Worm (Caenorhabditis elegans) whole organism, young adult: ENCODE results near the gene T02H6.7.

Experiments used
- D2030.7 ChIP-seq: fragments of 200-800 bp; sonication (Bioruptor generic); IDR thresholded peaks from 2 replicates; pipeline ENCODE4 v1.3.6; 2022; ENCODE audit warnings: missing genetic modification reagents, missing genetic modification characterization, missing compliant biosample characterization
- F57A8.1 ChIP-seq: fragments of 200-800 bp; sonication (Bioruptor generic); optimal IDR thresholded peaks from 2 replicates; lab custom pipeline; 2018; ENCODE audit warnings: mild to moderate bottlenecking, missing genetic modification characterization, moderate library complexity, missing compliant biosample characterization
- ama-1 ChIP-seq, 3 experiments: fragments of 150-350 bp in 1 of 3; sonication (generic microtip) in 2 of 3; optimal IDR thresholded peaks; 2 replicates each; lab custom pipeline; 2014 to 2018; ENCODE audit warnings: missing biosample characterization in 2 of 3, missing genetic modification characterization in 2 of 3, missing genetic modification reagents in 2 of 3
- die-1 ChIP-seq: sonication (generic microtip); optimal IDR thresholded peaks from 2 replicates; lab custom pipeline; 2016; ENCODE audit warnings: missing genotype, mild to moderate bottlenecking, missing genetic modification characterization, missing compliant biosample characterization
- ets-4 ChIP-seq: fragments of 200-800 bp; sonication (Bioruptor generic); optimal IDR thresholded peaks from 2 replicates; lab custom pipeline; 2018; ENCODE audit warnings: mild to moderate bottlenecking, missing genetic modification characterization, missing compliant biosample characterization
- lin-40 ChIP-seq: sonication (generic microtip); optimal IDR thresholded peaks from 2 replicates; lab custom pipeline; 2016; ENCODE audit warnings: missing genetic modification characterization, mild to moderate bottlenecking, missing compliant biosample characterization, missing genotype, missing genetic modification reagents
- snpc-3.4 ChIP-seq: sonication (generic microtip); optimal IDR thresholded peaks from 2 replicates; lab custom pipeline; 2017; ENCODE audit warnings: missing genetic modification characterization, mild to moderate bottlenecking, missing compliant biosample characterization, antibody characterized with exemption, moderate library complexity, missing genotype, missing genetic modification reagents
- somi-1 ChIP-seq: fragments of 200-800 bp; sonication (Bioruptor generic); optimal IDR thresholded peaks from 2 replicates; lab custom pipeline; 2018; ENCODE audit warnings: mild to moderate bottlenecking, missing genetic modification characterization, missing compliant biosample characterization
- ztf-26 ChIP-seq: sonication (generic microtip); optimal IDR thresholded peaks from 2 replicates; lab custom pipeline; 2017; ENCODE audit warnings: missing genetic modification characterization, missing compliant biosample characterization

DNA sequence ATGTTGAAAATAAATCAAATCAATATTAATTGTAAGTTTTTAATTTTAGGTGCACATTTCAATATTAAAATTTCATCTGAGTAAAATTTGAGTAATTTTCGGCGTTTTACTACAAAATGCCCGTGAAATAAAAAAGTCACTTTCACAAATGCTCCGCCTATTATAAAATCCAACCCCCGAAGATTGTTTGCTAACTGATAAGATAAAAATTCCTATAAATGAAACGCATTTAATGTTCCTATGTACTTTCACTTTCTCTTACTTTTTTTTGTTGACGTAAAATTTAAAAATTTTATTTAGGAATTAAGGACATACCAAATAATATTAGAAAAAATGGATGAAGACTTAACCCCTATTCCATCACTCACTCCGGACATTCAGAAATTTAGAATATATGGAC is 24.1 kb upstream of the T02H6.7 start, which contains the start of gene sdz-24:
- no peak for TF ChIP-seq somi-1 (GFP tag; lab: Kevin White, UChicago)
- no peak for TF ChIP-seq F57A8.1 (GFP tag; lab: Kevin White, UChicago)
- no peak for TF ChIP-seq ztf-26 (tag; lab: Kevin White, UChicago)
- TF ChIP-seq snpc-3.4 (tag; lab: Kevin White, UChicago): no peak
- no peak for TF ChIP-seq D2030.7 (GFP tag; lab: Robert Waterston, UW)
- TF ChIP-seq die-1: no peak
- TF ChIP-seq lin-40 (tag; lab: Kevin White, UChicago): no peak
- no peak for TF ChIP-seq ama-1 (optimal IDR thresholded peaks at IDR 0.05; lab: Kevin White, UChicago)
- no peak for TF ChIP-seq ama-1 (GFP tag; optimal IDR thresholded peaks at IDR 0.05; lab: Kevin White, UChicago)
- no peak for TF ChIP-seq ets-4
